Worm (Caenorhabditis elegans) whole organism, mixed stage, embryonic: ENCODE data around the gene aqp-10.

Experiments
- ham-2 ChIP-seq: fragments of 200-800 bp; sonication (Bioruptor generic); optimal IDR thresholded peaks from 2 replicates; lab custom pipeline; 2018; ENCODE audit warnings: mild to moderate bottlenecking, missing genetic modification characterization, missing compliant biosample characterization
- lin-13 ChIP-seq: fragments of 150-350 bp; optimal IDR thresholded peaks from 2 replicates; lab custom pipeline; 2014; ENCODE audit warnings: missing biosample characterization, missing genetic modification characterization
- lsy-2 ChIP-seq: fragments of 150-350 bp; optimal IDR thresholded peaks from 2 replicates; lab custom pipeline; 2014; ENCODE audit warnings: missing biosample characterization, missing genetic modification characterization
- nhr-237 ChIP-seq: fragments of 150-350 bp; optimal IDR thresholded peaks from 2 replicates; lab custom pipeline; 2014; ENCODE audit warnings: missing biosample characterization, missing genetic modification characterization
- nhr-28 ChIP-seq: fragments of 150-350 bp; optimal IDR thresholded peaks from 2 replicates; lab custom pipeline; 2014; ENCODE audit warnings: missing biosample characterization, missing genetic modification characterization
- nhr-76 ChIP-seq: sonication (generic microtip); optimal IDR thresholded peaks from 2 replicates; lab custom pipeline; 2017; ENCODE audit warnings: missing biosample characterization, missing genetic modification characterization
- pha-4 ChIP-seq: fragments of 150-350 bp; optimal IDR thresholded peaks from 2 replicates; lab custom pipeline; 2018; ENCODE audit warnings: missing biosample characterization, missing genetic modification reagents, missing genetic modification characterization
- snpc-4 ChIP-seq: fragments of 150-350 bp; optimal IDR thresholded peaks from 2 replicates; lab custom pipeline; 2014; ENCODE audit warnings: missing biosample characterization, missing genetic modification characterization
- tbx-8 ChIP-seq: fragments of 200-800 bp; sonication (Bioruptor generic); optimal IDR thresholded peaks from 2 replicates; lab custom pipeline; 2018; ENCODE audit warnings: mild to moderate bottlenecking, missing genetic modification characterization, moderate library complexity, missing compliant biosample characterization
- unc-62 ChIP-seq: fragments of 150-350 bp; optimal IDR thresholded peaks from 2 replicates; lab custom pipeline; 2014; ENCODE audit warnings: missing biosample characterization, missing genetic modification reagents, missing genetic modification characterization
- zip-8 ChIP-seq: fragments of 150-350 bp; optimal IDR thresholded peaks from 2 replicates; lab custom pipeline; 2014; ENCODE audit warnings: missing biosample characterization, missing genetic modification characterization
- ztf-11 ChIP-seq: fragments of 150-350 bp; optimal IDR thresholded peaks from 2 replicates; lab custom pipeline; 2014; ENCODE audit warnings: missing biosample characterization, missing genetic modification characterization

DNA sequence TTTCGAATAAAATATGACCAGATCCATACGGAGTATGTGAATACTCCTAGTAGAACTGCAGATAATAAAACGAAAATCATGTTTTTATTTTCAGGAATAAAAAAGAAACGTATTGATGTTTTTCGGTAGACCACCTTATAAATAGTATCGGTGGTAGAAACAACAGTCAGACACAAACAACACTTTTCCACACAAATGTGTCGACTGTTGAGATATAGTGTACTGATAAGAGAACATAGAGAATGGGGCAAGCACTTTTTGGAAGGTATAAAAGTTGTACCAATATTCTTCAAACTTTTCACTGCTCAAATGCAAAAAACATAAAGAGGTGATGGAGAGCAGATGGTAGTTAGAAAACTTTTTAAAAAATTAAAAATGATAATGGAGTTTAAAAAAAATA, 33.0 kb upstream of the aqp-10 start, which contains the start of gene cyp-13A6:
- no peak for TF ChIP-seq snpc-4 (tag; lab: Kevin White, UChicago)
- TF ChIP-seq lsy-2 = no peak
- no peak for TF ChIP-seq ztf-11 (tag; lab: Kevin White, UChicago)
- no peak for TF ChIP-seq unc-62 (GFP tag; lab: Kevin White, UChicago)
- no peak for TF ChIP-seq zip-8 (tag; lab: Kevin White, UChicago)
- no peak for TF ChIP-seq ham-2 (GFP tag; lab: Kevin White, UChicago)
- no peak for TF ChIP-seq lin-13 (tag; lab: Kevin White, UChicago)
- TF ChIP-seq tbx-8 (GFP tag; lab: Kevin White, UChicago) = no peak
- no peak for TF ChIP-seq nhr-28 (tag; lab: Kevin White, UChicago)
- TF ChIP-seq nhr-76 (tag; lab: Kevin White, UChicago) = no peak
- TF ChIP-seq nhr-237 (tag; lab: Kevin White, UChicago) = no peak
- TF ChIP-seq pha-4 = no peak
